Fruit fly (Drosophila melanogaster) S2 (cell line): Measurements from ENCODE around the gene CG7568.

Experiments
- CG8478 ChIP-seq: fragments of >200 bp; optimal IDR thresholded peaks from 2 replicates; lab custom pipeline; 2018
- CTCF ChIP-seq, 2 experiments: fragments of >200 bp; optimal IDR thresholded peaks; 2 replicates each; lab custom pipeline; 2018

dm6 chr3R:29610958-29611357 lies 10.3 kb upstream of the CG7568 start:
- no peak for TF ChIP-seq CG8478 (lab: Kevin White, UChicago)
- TF ChIP-seq CTCF (optimal IDR thresholded peaks at IDR 0.05; lab: Kevin White, UChicago): no peak
